Worm (Caenorhabditis elegans) whole organism, late embryonic: ENCODE data around the gene gly-3.

Source experiments
- Y22D7AL.16 ChIP-seq: sonication (generic microtip); optimal IDR thresholded peaks from 2 replicates; lab custom pipeline; 2016; ENCODE audit warnings: missing genetic modification characterization, missing compliant biosample characterization
- ahr-1 ChIP-seq: sonication (generic microtip); optimal IDR thresholded peaks from 2 replicates; lab custom pipeline; 2016; ENCODE audit warnings: missing genetic modification characterization, missing compliant biosample characterization
- ama-1 ChIP-seq: fragments of 150-350 bp; optimal IDR thresholded peaks from 2 replicates; lab custom pipeline; 2014
- dmd-4 ChIP-seq: sonication (generic microtip); optimal IDR thresholded peaks from 2 replicates; lab custom pipeline; 2016; ENCODE audit warnings: borderline replicate concordance, missing genetic modification characterization, missing compliant biosample characterization
- fkh-6 ChIP-seq: sonication (generic microtip); optimal IDR thresholded peaks from 2 replicates; lab custom pipeline; 2016; ENCODE audit warnings: missing genetic modification characterization, missing compliant biosample characterization
- hlh-30 ChIP-seq: sonication (generic microtip); optimal IDR thresholded peaks from 2 replicates; lab custom pipeline; 2017; ENCODE audit warnings: antibody characterized with exemption, missing genetic modification characterization, missing compliant biosample characterization; ENCODE audit not compliant: insufficient read depth
- hlh-8 ChIP-seq: sonication (generic microtip); optimal IDR thresholded peaks from 2 replicates; lab custom pipeline; 2016; ENCODE audit warnings: missing genotype, missing genetic modification characterization, missing compliant biosample characterization
- tbx-2 ChIP-seq: sonication (generic microtip); optimal IDR thresholded peaks from 2 replicates; lab custom pipeline; 2016; ENCODE audit warnings: missing genetic modification characterization, missing compliant biosample characterization
- tbx-7 ChIP-seq: sonication (generic microtip); optimal IDR thresholded peaks from 2 replicates; lab custom pipeline; 2016; ENCODE audit warnings: missing genotype, missing genetic modification characterization, missing compliant biosample characterization
- unc-86 ChIP-seq: sonication (generic microtip); optimal IDR thresholded peaks from 2 replicates; lab custom pipeline; 2016; ENCODE audit warnings: missing genetic modification characterization, missing compliant biosample characterization

DNA sequence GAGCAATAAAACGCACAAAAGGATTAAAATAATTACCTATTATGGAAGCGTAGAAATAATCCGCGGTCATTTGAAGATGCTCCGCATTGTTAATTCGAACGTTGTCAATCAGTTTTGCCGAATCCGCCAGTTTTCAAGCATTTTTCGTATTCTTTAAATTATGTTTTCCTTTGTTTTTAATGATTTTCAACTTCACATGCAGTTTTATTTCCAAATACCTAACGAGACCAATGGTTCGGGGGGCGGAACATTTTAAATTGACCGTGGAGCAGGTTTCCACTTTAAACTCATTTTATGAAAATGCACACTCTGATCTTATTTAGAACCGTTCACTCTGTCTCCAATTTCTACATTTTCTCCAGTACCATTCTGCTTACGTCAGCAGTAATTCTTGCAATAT, 22.8 kb downstream of the gly-3 start, which contains the start of gene ZK688.4:
- TF ChIP-seq ahr-1 (tag; lab: Kevin White, UChicago) (no peak), dmd-4 (tag; lab: Kevin White, UChicago) (no peak), hlh-30 (tag; lab: Kevin White, UChicago) (no peak), tbx-7 (no peak), tbx-2 (tag; lab: Kevin White, UChicago) (no peak), ama-1 (lab: Kevin White, UChicago) (no peak), fkh-6 (tag; lab: Kevin White, UChicago) (no peak), Y22D7AL.16 (no peak), hlh-8 (no peak), unc-86 (tag; lab: Kevin White, UChicago) (no peak)
